Worm (Caenorhabditis elegans) whole organism, young adult: Measurements from ENCODE around the gene rgef-1.

Experiments used
- B0019.2 ChIP-seq: fragments of 200-800 bp; sonication (Bioruptor generic); conservative IDR thresholded peaks from 2 replicates; pipeline ENCODE4 v1.3.6; 2022; ENCODE audit warnings: missing genetic modification reagents, missing genetic modification characterization, missing compliant biosample characterization
- C17E4.6 ChIP-seq: fragments of 200-800 bp; sonication (Bioruptor generic); IDR thresholded peaks from 2 replicates; pipeline ENCODE4 v1.3.6; 2022; ENCODE audit warnings: missing genetic modification reagents, missing genetic modification characterization, missing compliant biosample characterization
- D2030.7 ChIP-seq: fragments of 200-800 bp; sonication (Bioruptor generic); IDR thresholded peaks from 2 replicates; pipeline ENCODE4 v1.3.6; 2022; ENCODE audit warnings: missing genetic modification reagents, missing genetic modification characterization, missing compliant biosample characterization
- F23B12.7 ChIP-seq: sonication (generic microtip); optimal IDR thresholded peaks from 2 replicates; lab custom pipeline; 2017; ENCODE audit warnings: missing genetic modification characterization, mild to moderate bottlenecking, missing compliant biosample characterization, antibody characterized with exemption, moderate library complexity; ENCODE audit not compliant: insufficient read depth
- F33H1.4 ChIP-seq: fragments of 200-800 bp; sonication (Bioruptor generic); IDR thresholded peaks from 2 replicates; pipeline ENCODE4 v1.3.6; 2022; ENCODE audit warnings: missing genetic modification reagents, missing genetic modification characterization, missing compliant biosample characterization
- F39B2.1 ChIP-seq: fragments of 200-800 bp; sonication (Bioruptor generic); IDR thresholded peaks from 2 replicates; pipeline ENCODE4 v1.3.6; 2022; ENCODE audit warnings: missing genetic modification reagents, missing genetic modification characterization, missing compliant biosample characterization
- F49E8.2 ChIP-seq: sonication (generic microtip); optimal IDR thresholded peaks from 3 replicates; lab custom pipeline; 2017; ENCODE audit warnings: missing genetic modification characterization, mild to moderate bottlenecking, missing compliant biosample characterization, antibody characterized with exemption, moderate library complexity; ENCODE audit not compliant: insufficient read depth
- F52B5.7 ChIP-seq: sonication (generic microtip); optimal IDR thresholded peaks from 2 replicates; lab custom pipeline; 2016; ENCODE audit warnings: mild to moderate bottlenecking, missing genetic modification characterization, missing compliant biosample characterization
- K12H6.12 ChIP-seq: fragments of 200-800 bp; sonication (Bioruptor generic); optimal IDR thresholded peaks from 2 replicates; lab custom pipeline; 2018; ENCODE audit warnings: mild to moderate bottlenecking, missing genetic modification characterization, missing compliant biosample characterization
- Y56A3A.18 ChIP-seq: fragments of 200-800 bp; sonication (Bioruptor generic); IDR thresholded peaks from 2 replicates; pipeline ENCODE4 v1.3.6; 2022; ENCODE audit warnings: missing genetic modification reagents, missing genetic modification characterization, missing compliant biosample characterization
- Y67H2A.10 ChIP-seq: fragments of 200-800 bp; sonication (Bioruptor generic); conservative IDR thresholded peaks from 2 replicates; pipeline ENCODE4 v1.3.6; 2022; ENCODE audit warnings: missing genetic modification reagents, missing genetic modification characterization, missing compliant biosample characterization
- Y95B8A.8 ChIP-seq: fragments of 200-800 bp; sonication (Bioruptor generic); IDR thresholded peaks from 2 replicates; pipeline ENCODE4 v1.3.6; 2022; ENCODE audit warnings: missing genetic modification reagents, missing genetic modification characterization, missing compliant biosample characterization
- aptf-2 ChIP-seq: fragments of 200-800 bp; sonication (Bioruptor generic); conservative IDR thresholded peaks from 2 replicates; pipeline ENCODE4 v1.3.6; 2022; ENCODE audit warnings: missing genetic modification reagents, missing genetic modification characterization, missing compliant biosample characterization
- atf-7 ChIP-seq: sonication (generic microtip); optimal IDR thresholded peaks from 2 replicates; lab custom pipeline; 2017; ENCODE audit warnings: mild to moderate bottlenecking, missing genetic modification characterization, missing compliant biosample characterization
- attf-5 ChIP-seq: fragments of 200-800 bp; sonication (Bioruptor generic); optimal IDR thresholded peaks from 2 replicates; lab custom pipeline; 2018; ENCODE audit warnings: mild to moderate bottlenecking, missing genetic modification characterization, missing compliant biosample characterization
- attf-6 ChIP-seq: fragments of 200-800 bp; sonication (Bioruptor generic); IDR thresholded peaks from 2 replicates; pipeline ENCODE4 v1.3.6; 2022; ENCODE audit warnings: missing genetic modification reagents, missing genetic modification characterization, missing compliant biosample characterization
- ceh-100 ChIP-seq: fragments of 200-800 bp; sonication (Bioruptor generic); IDR thresholded peaks from 2 replicates; pipeline ENCODE4 v1.3.6; 2022; ENCODE audit warnings: missing genetic modification reagents, missing genetic modification characterization, missing compliant biosample characterization
- ceh-40 ChIP-seq: fragments of 200-800 bp; sonication (Bioruptor generic); IDR thresholded peaks from 2 replicates; pipeline ENCODE4 v1.3.6; 2022; ENCODE audit warnings: missing genetic modification characterization, missing compliant biosample characterization
- ceh-91 ChIP-seq: fragments of 200-800 bp; sonication (Bioruptor generic); IDR thresholded peaks from 2 replicates; pipeline ENCODE4 v1.3.6; 2022; ENCODE audit warnings: missing genetic modification reagents, missing genetic modification characterization, missing compliant biosample characterization
- die-1 ChIP-seq: sonication (generic microtip); optimal IDR thresholded peaks from 2 replicates; lab custom pipeline; 2016; ENCODE audit warnings: missing genotype, mild to moderate bottlenecking, missing genetic modification characterization, missing compliant biosample characterization
- dox-1 ChIP-seq: fragments of 200-800 bp; sonication (Bioruptor generic); IDR thresholded peaks from 2 replicates; pipeline ENCODE4 v1.3.6; 2022; ENCODE audit warnings: missing genetic modification reagents, missing genetic modification characterization, missing compliant biosample characterization
- dpff-1 ChIP-seq: sonication (generic microtip); optimal IDR thresholded peaks from 2 replicates; lab custom pipeline; 2017; ENCODE audit warnings: mild to moderate bottlenecking, missing genetic modification characterization, missing compliant biosample characterization
- egl-18 ChIP-seq: fragments of 200-800 bp; sonication (Bioruptor generic); IDR thresholded peaks from 2 replicates; pipeline ENCODE4 v1.3.6; 2022; ENCODE audit warnings: missing genetic modification reagents, missing genetic modification characterization, missing compliant biosample characterization
- egl-44 ChIP-seq: fragments of 200-800 bp; sonication (Bioruptor generic); IDR thresholded peaks from 2 replicates; pipeline ENCODE4 v1.3.6; 2022; ENCODE audit warnings: missing genetic modification reagents, missing genetic modification characterization, missing compliant biosample characterization
- egrh-3 ChIP-seq: fragments of 200-800 bp; sonication (Bioruptor generic); IDR thresholded peaks from 2 replicates; pipeline ENCODE4 v1.3.6; 2022; ENCODE audit warnings: missing genetic modification reagents, missing genetic modification characterization, missing compliant biosample characterization
- ekl-4 ChIP-seq: fragments of 200-800 bp; sonication (Bioruptor generic); IDR thresholded peaks from 2 replicates; pipeline ENCODE4 v1.3.6; 2022; ENCODE audit warnings: missing genetic modification reagents, missing genetic modification characterization, missing compliant biosample characterization
- him-1 ChIP-seq: sonication (generic microtip); optimal IDR thresholded peaks from 2 replicates; lab custom pipeline; 2016; ENCODE audit warnings: missing genotype, missing genetic modification reagents, missing genetic modification characterization, missing compliant biosample characterization
- hlh-26 ChIP-seq: fragments of 200-800 bp; sonication (Bioruptor generic); conservative IDR thresholded peaks from 2 replicates; pipeline ENCODE4 v1.3.6; 2022; ENCODE audit warnings: missing genetic modification reagents, missing genetic modification characterization, missing compliant biosample characterization
- hsf-1 ChIP-seq: fragments of 200-800 bp; sonication (Bioruptor generic); IDR thresholded peaks from 2 replicates; pipeline ENCODE4 v1.3.6; 2022; ENCODE audit warnings: missing genetic modification reagents, missing genetic modification characterization, missing compliant biosample characterization
- lin-40 ChIP-seq: sonication (generic microtip); optimal IDR thresholded peaks from 2 replicates; lab custom pipeline; 2016; ENCODE audit warnings: missing genetic modification characterization, mild to moderate bottlenecking, missing compliant biosample characterization, missing genotype, missing genetic modification reagents
- lsl-1 ChIP-seq: fragments of 200-800 bp; sonication (Bioruptor generic); optimal IDR thresholded peaks from 2 replicates; lab custom pipeline; 2018; ENCODE audit warnings: mild to moderate bottlenecking, missing genetic modification characterization, moderate library complexity, missing compliant biosample characterization
- madf-3 ChIP-seq: fragments of 200-800 bp; sonication (Bioruptor generic); IDR thresholded peaks from 2 replicates; pipeline ENCODE4 v1.3.6; 2022; ENCODE audit warnings: missing genetic modification reagents, missing genetic modification characterization, missing compliant biosample characterization
- madf-6 ChIP-seq: fragments of 200-800 bp; sonication (Bioruptor generic); IDR thresholded peaks from 2 replicates; pipeline ENCODE4 v1.3.6; 2022; ENCODE audit warnings: missing genetic modification reagents, missing genetic modification characterization, missing compliant biosample characterization
- nfya-2 ChIP-seq: fragments of 200-800 bp; sonication (Bioruptor generic); IDR thresholded peaks from 2 replicates; pipeline ENCODE4 v1.3.6; 2022; ENCODE audit warnings: missing genetic modification reagents, missing genetic modification characterization, missing compliant biosample characterization
- nfyb-1 ChIP-seq: fragments of 200-800 bp; sonication (Bioruptor generic); IDR thresholded peaks from 2 replicates; pipeline ENCODE4 v1.3.6; 2022; ENCODE audit warnings: missing genetic modification reagents, missing genetic modification characterization, missing compliant biosample characterization
- nhr-120 ChIP-seq: fragments of 200-800 bp; sonication (Bioruptor generic); IDR thresholded peaks from 2 replicates; pipeline ENCODE4 v1.3.6; 2022; ENCODE audit warnings: missing genetic modification characterization, missing compliant biosample characterization
- pbrm-1 ChIP-seq: fragments of 200-800 bp; sonication (Bioruptor generic); IDR thresholded peaks from 2 replicates; pipeline ENCODE4 v1.3.6; 2022; ENCODE audit warnings: missing genetic modification reagents, missing genetic modification characterization, missing compliant biosample characterization
- rcor-1 ChIP-seq: fragments of 200-800 bp; sonication (Bioruptor generic); IDR thresholded peaks from 2 replicates; pipeline ENCODE4 v1.3.6; 2022; ENCODE audit warnings: missing genetic modification reagents, missing genetic modification characterization, missing compliant biosample characterization
- rec-8 ChIP-seq, 2 experiments: sonication (generic microtip); optimal IDR thresholded peaks; 2 replicates each; lab custom pipeline; 2016; ENCODE audit warnings: mild to moderate bottlenecking in 2 of 2, missing genetic modification characterization in 2 of 2, missing genetic modification reagents in 2 of 2, missing genotype in 2 of 2, missing biosample characterization in 1 of 2, missing compliant biosample characterization in 1 of 2, moderate library complexity in 1 of 2
- sdz-38 ChIP-seq: sonication (generic microtip); optimal IDR thresholded peaks from 2 replicates; lab custom pipeline; 2016; ENCODE audit warnings: missing genotype, missing genetic modification characterization, missing compliant biosample characterization
- snpc-1.1 ChIP-seq: sonication (generic microtip); optimal IDR thresholded peaks from 2 replicates; lab custom pipeline; 2017; ENCODE audit warnings: missing genetic modification characterization, mild to moderate bottlenecking, missing compliant biosample characterization, antibody characterized with exemption, moderate library complexity, missing genotype, missing genetic modification reagents; ENCODE audit not compliant: insufficient read depth
- ztf-26 ChIP-seq: sonication (generic microtip); optimal IDR thresholded peaks from 2 replicates; lab custom pipeline; 2017; ENCODE audit warnings: missing genetic modification characterization, missing compliant biosample characterization
- ztf-6 ChIP-seq: fragments of 200-800 bp; sonication (Bioruptor generic); IDR thresholded peaks from 2 replicates; pipeline ENCODE4 v1.3.6; 2022; ENCODE audit warnings: missing genetic modification reagents, missing genetic modification characterization, missing compliant biosample characterization

rgef-1 gene

DNA sequence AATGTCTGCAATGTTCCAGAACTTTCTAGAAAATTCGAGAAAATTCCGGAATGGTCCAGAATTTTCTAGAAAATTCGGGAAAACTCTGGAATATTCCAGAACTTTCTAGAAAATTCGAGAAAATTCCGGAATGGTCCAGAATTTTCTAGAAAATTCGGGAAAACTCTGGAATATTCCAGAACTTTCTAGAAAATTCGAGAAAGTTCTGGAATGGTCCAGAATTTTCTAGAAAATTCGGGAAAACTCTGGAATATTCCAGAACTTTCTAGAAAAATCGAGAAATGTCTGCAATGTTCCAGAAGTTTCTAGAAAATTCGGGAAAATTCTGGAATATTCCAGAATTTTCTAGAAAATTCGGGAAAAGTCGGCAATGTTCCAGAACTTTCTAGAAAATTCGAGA, 42.0 kb upstream of the rgef-1 start:
- TF ChIP-seq rcor-1 (GFP tag; lab: Robert Waterston, UW): peak; percentile 60
- peak; percentile 82 for TF ChIP-seq madf-3
- peak; percentile 62; the same call in 1 of the 2 replicates for TF ChIP-seq egl-44 (GFP tag; lab: Robert Waterston, UW)
- TF ChIP-seq ceh-40 (GFP tag; lab: Robert Waterston, UW): 0 out of 2 replicates have a peak, but pooled peaks have one; percentile 56
- peak; percentile 96 for TF ChIP-seq dox-1
- peak; percentile 22; the same call in 1 of the 2 replicates for TF ChIP-seq Y95B8A.8
- peak; percentile 47; the same call in 1 of the 2 replicates for TF ChIP-seq ceh-100 (GFP tag; lab: Robert Waterston, UW)
- peak; percentile 29; the same call in 1 of the 2 replicates for TF ChIP-seq F33H1.4 (GFP tag; lab: Robert Waterston, UW)
- TF ChIP-seq pbrm-1: peak; percentile 69
- 0 out of 2 replicates have a peak, but pooled peaks have one; percentile 68 for TF ChIP-seq F39B2.1 (GFP tag; lab: Robert Waterston, UW)
- TF ChIP-seq B0019.2 (GFP tag; lab: Robert Waterston, UW): 0 out of 2 replicates have a peak, but pooled peaks have one; percentile 55
- peak; percentile 67 for TF ChIP-seq madf-6 (GFP tag; lab: Robert Waterston, UW)
- TF ChIP-seq Y56A3A.18 (GFP tag; lab: Robert Waterston, UW): peak; percentile 76; the same call in 1 of the 2 replicates
- peak; percentile 12; the same call in 1 of the 2 replicates for TF ChIP-seq ceh-91 (GFP tag; lab: Robert Waterston, UW)
- 0 out of 2 replicates have a peak, but pooled peaks have one; percentile 40 for TF ChIP-seq nfyb-1
- peak; percentile 66 for TF ChIP-seq attf-6 (GFP tag; lab: Robert Waterston, UW)
- TF ChIP-seq D2030.7: peak; percentile 59; the same call in 1 of the 2 replicates
- peak; percentile 99 for TF ChIP-seq hsf-1 (GFP tag; lab: Robert Waterston, UW)
- TF ChIP-seq egrh-3: peak; percentile 66
- peak; percentile 77 for TF ChIP-seq ekl-4

DNA sequence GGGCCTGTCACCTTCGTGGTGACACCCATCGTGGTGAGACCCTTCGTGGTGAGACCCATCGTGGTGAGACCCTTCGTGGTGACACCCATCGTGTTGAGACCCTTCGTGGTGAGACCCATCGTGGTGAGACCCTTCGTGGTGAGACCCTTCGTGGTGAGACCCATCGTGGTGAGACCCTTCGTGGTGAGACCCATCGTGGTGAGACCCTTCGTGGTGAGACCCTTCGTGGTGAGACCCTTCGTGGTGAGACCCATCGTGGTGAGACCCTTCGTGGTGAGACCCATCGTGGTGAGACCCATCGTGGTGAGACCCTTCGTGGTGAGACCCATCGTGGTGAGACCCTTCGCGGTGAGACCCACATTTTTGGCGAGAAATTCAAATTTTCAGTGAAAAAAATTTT, 40.4 kb upstream of the rgef-1 start:
- TF ChIP-seq D2030.7 (peak; percentile 17; the same call in 1 of the 2 replicates), F33H1.4 (GFP tag; lab: Robert Waterston, UW) (peak; percentile 51), egrh-3 (peak; percentile 93)

DNA sequence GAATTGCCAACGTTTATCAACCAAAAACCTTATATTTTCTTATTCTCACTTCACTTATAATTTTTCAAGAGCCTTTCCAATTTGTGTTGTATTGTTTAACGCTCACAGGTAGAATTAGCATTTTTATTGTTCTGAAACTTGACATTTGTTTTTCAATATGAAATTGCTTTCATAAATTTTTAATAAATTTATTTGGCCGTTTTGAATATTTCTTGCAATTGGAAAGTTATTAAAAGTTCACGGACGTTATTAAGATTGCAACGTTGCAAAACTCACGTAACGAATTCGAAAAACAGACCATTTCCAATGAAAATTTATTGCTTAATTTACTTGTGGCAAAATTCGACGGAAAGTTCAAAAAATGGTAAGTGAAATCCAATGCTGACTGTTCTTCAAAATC, 28.8 kb upstream of the rgef-1 start, which contains the start of gene K09G1.2:
Gene K09G1.2, plus strand, starts transcription at position 301 of the 400 bp plus-strand sequence.
- TF ChIP-seq F49E8.2 (tag; lab: Kevin White, UChicago) (no peak), nfya-2 (GFP tag; lab: Robert Waterston, UW) (no peak), K12H6.12 (tag; lab: Kevin White, UChicago) (no peak), egl-18 (no peak), Y95B8A.8 (no peak), sdz-38 (tag; lab: Kevin White, UChicago) (no peak), him-1 (tag; lab: Kevin White, UChicago) (no peak), F52B5.7 (tag; lab: Kevin White, UChicago) (no peak), atf-7 (no peak), rec-8 (tag; optimal IDR thresholded peaks at IDR 0.05; lab: Kevin White, UChicago) (no peak), ceh-100 (GFP tag; lab: Robert Waterston, UW) (no peak), hlh-26 (GFP tag; lab: Robert Waterston, UW) (no peak), lin-40 (tag; lab: Kevin White, UChicago) (no peak)

- TF ChIP-seq attf-5 (GFP tag; lab: Kevin White, UChicago) (no peak), dpff-1 (tag; lab: Kevin White, UChicago) (no peak), attf-6 (GFP tag; lab: Robert Waterston, UW) (no peak), lsl-1 (GFP tag; lab: Kevin White, UChicago) (no peak), snpc-1.1 (tag; lab: Kevin White, UChicago) (no peak), Y67H2A.10 (GFP tag; lab: Robert Waterston, UW) (no peak), aptf-2 (GFP tag; lab: Robert Waterston, UW) (no peak), ceh-40 (GFP tag; lab: Robert Waterston, UW) (no peak), nhr-120 (GFP tag; lab: Robert Waterston, UW) (no peak), C17E4.6 (GFP tag; lab: Robert Waterston, UW) (no peak), F23B12.7 (no peak), ztf-6 (GFP tag; lab: Robert Waterston, UW) (no peak), ceh-100 (GFP tag; lab: Robert Waterston, UW) (no peak), ztf-26 (no peak), pbrm-1 (no peak), die-1 (tag; lab: Kevin White, UChicago) (no peak)
- TF ChIP-seq, all 124 proteins: peak for 0
Observed at ce11 chrV:9588574-9588973, 27.1 kb upstream of the rgef-1 start.
